Fruit fly (Drosophila melanogaster): ENCODE data around the gene CG12991.
A peak's percentile ranks its signal among the peaks of the same experiment; 100 is the strongest.

CG12991 gene

dm6 chrX:17550307-17550706 is 29.4 kb upstream of the CG12991 start:
- TF ChIP-seq Hnf4 (GFP tag; optimal IDR thresholded peaks at IDR 0.05), result no peak
- no peak for TF ChIP-seq Mio (GFP tag; optimal IDR thresholded peaks at IDR 0.05)
- no peak for TF ChIP-seq sv (GFP tag; optimal IDR thresholded peaks at IDR 0.05)
- peak; percentile 20 for TF ChIP-seq ey (GFP tag; optimal IDR thresholded peaks at IDR 0.05)
- no peak for TF ChIP-seq dl (GFP tag; optimal IDR thresholded peaks at IDR 0.05; ENCODE audit: insufficient read depth in 1 of 2, partially characterized antibody in 2 of 2)
- peak; percentile 58 for TF ChIP-seq Sp1 (GFP tag; optimal IDR thresholded peaks at IDR 0.05)
- TF ChIP-seq Rel (GFP tag; optimal IDR thresholded peaks at IDR 0.05), result no peak
- TF ChIP-seq Rel (tag; optimal IDR thresholded peaks at IDR 0.05), result no peak
- no peak for TF ChIP-seq pan (optimal IDR thresholded peaks at IDR 0.05)
- TF ChIP-seq fru (GFP tag; optimal IDR thresholded peaks at IDR 0.05), result peak; percentile 30
- no peak for TF ChIP-seq N (GFP tag; optimal IDR thresholded peaks at IDR 0.05)
- TF ChIP-seq Myc (optimal IDR thresholded peaks at IDR 0.05), result no peak
- no peak for TF ChIP-seq CG32264 (GFP tag; optimal IDR thresholded peaks at IDR 0.05)
- peak; percentile 13 for TF ChIP-seq psq (GFP tag; optimal IDR thresholded peaks at IDR 0.05)
- TF ChIP-seq foxo (GFP tag; optimal IDR thresholded peaks at IDR 0.05), result peak in 1 of 2 experiments; percentile 51
- TF ChIP-seq br (GFP tag; optimal IDR thresholded peaks at IDR 0.05), result no peak
- no peak for TF ChIP-seq tai (GFP tag; optimal IDR thresholded peaks at IDR 0.05)
- no peak for TF ChIP-seq brk (GFP tag; optimal IDR thresholded peaks at IDR 0.05)
- TF ChIP-seq GATAd (GFP tag; optimal IDR thresholded peaks at IDR 0.05), result no peak
- no peak for TF ChIP-seq Vsx2 (GFP tag; optimal IDR thresholded peaks at IDR 0.05; ENCODE audit: partially characterized antibody)
- no peak for TF ChIP-seq dmrt93B (GFP tag; optimal IDR thresholded peaks at IDR 0.05)
- TF ChIP-seq CrebA (GFP tag; optimal IDR thresholded peaks at IDR 0.05; ENCODE audit: borderline replicate concordance), result no peak
- no peak for TF ChIP-seq usp (GFP tag; optimal IDR thresholded peaks at IDR 0.05)
- TF ChIP-seq dsf (GFP tag; optimal IDR thresholded peaks at IDR 0.05; ENCODE audit: borderline replicate concordance), result no peak
- TF ChIP-seq Abd-B (GFP tag; optimal IDR thresholded peaks at IDR 0.05), result no peak
- no peak for TF ChIP-seq jim (GFP tag; optimal IDR thresholded peaks at IDR 0.05)
- TF ChIP-seq Dif (GFP tag; optimal IDR thresholded peaks at IDR 0.05; ENCODE audit: partially characterized antibody), result no peak
- peak; percentile 41 for TF ChIP-seq h (GFP tag; optimal IDR thresholded peaks at IDR 0.05)
- TF ChIP-seq Dfd (GFP tag; optimal IDR thresholded peaks at IDR 0.05), result no peak
- peak; percentile 26 for TF ChIP-seq rgr (GFP tag; optimal IDR thresholded peaks at IDR 0.05)
- peak; percentile 54 for TF ChIP-seq HLH106 (tag; optimal IDR thresholded peaks at IDR 0.05)
- no peak for TF ChIP-seq lola (GFP tag; optimal IDR thresholded peaks at IDR 0.05)
- no peak for TF ChIP-seq Hr78 (GFP tag; optimal IDR thresholded peaks at IDR 0.05)
- TF ChIP-seq CG9705 (GFP tag; optimal IDR thresholded peaks at IDR 0.05), result no peak
- no peak for TF ChIP-seq Jra (GFP tag; optimal IDR thresholded peaks at IDR 0.05)
- TF ChIP-seq Hr83 (GFP tag; optimal IDR thresholded peaks at IDR 0.05; ENCODE audit: poor library complexity, severe bottlenecking), result no peak
- peak; percentile 35 for TF ChIP-seq OdsH (GFP tag; optimal IDR thresholded peaks at IDR 0.05)
- TF ChIP-seq sage (GFP tag; optimal IDR thresholded peaks at IDR 0.05), result no peak
- peak; percentile 39 for TF ChIP-seq woc (GFP tag; optimal IDR thresholded peaks at IDR 0.05)

dm6 chrX:17550957-17551356 is 28.7 kb upstream of the CG12991 start:
- TF ChIP-seq brk (GFP tag; optimal IDR thresholded peaks at IDR 0.05), result peak; percentile 65
- TF ChIP-seq rgr (GFP tag; optimal IDR thresholded peaks at IDR 0.05), result peak; percentile 50
- TF ChIP-seq N (GFP tag; optimal IDR thresholded peaks at IDR 0.05), result no peak
- TF ChIP-seq ey (GFP tag; optimal IDR thresholded peaks at IDR 0.05), result peak; percentile 56
- no peak for TF ChIP-seq GATAd (GFP tag; optimal IDR thresholded peaks at IDR 0.05)
- peak; percentile 43 for TF ChIP-seq dmrt93B (GFP tag; optimal IDR thresholded peaks at IDR 0.05)
- TF ChIP-seq Sp1 (GFP tag; optimal IDR thresholded peaks at IDR 0.05), result peak; percentile 71
- peak; percentile 30 for TF ChIP-seq CG9705 (GFP tag; optimal IDR thresholded peaks at IDR 0.05)
- peak; percentile 7 for TF ChIP-seq Jra (GFP tag; optimal IDR thresholded peaks at IDR 0.05)
- peak; percentile 56 for TF ChIP-seq br (GFP tag; optimal IDR thresholded peaks at IDR 0.05)
- no peak for TF ChIP-seq Myc (optimal IDR thresholded peaks at IDR 0.05)
- peak; percentile 43 for TF ChIP-seq OdsH (GFP tag; optimal IDR thresholded peaks at IDR 0.05)
- TF ChIP-seq foxo (GFP tag; optimal IDR thresholded peaks at IDR 0.05), result peak in 1 of 2 experiments; percentile 61
- no peak for TF ChIP-seq CG32264 (GFP tag; optimal IDR thresholded peaks at IDR 0.05)
- TF ChIP-seq CrebA (GFP tag; optimal IDR thresholded peaks at IDR 0.05; ENCODE audit: borderline replicate concordance), result peak; percentile 7
- peak; percentile 11 for TF ChIP-seq Hnf4 (GFP tag; optimal IDR thresholded peaks at IDR 0.05)
- TF ChIP-seq HLH106 (tag; optimal IDR thresholded peaks at IDR 0.05), result peak; percentile 76
- peak; percentile 43 for TF ChIP-seq psq (GFP tag; optimal IDR thresholded peaks at IDR 0.05)
- peak; percentile 59 for TF ChIP-seq fru (GFP tag; optimal IDR thresholded peaks at IDR 0.05)
- peak; percentile 67 for TF ChIP-seq h (GFP tag; optimal IDR thresholded peaks at IDR 0.05)

Data from whole organism, wandering third instar larva.